Fruit fly (Drosophila melanogaster): Measurements from ENCODE around the gene Dbct.

The Dbct gene

DNA sequence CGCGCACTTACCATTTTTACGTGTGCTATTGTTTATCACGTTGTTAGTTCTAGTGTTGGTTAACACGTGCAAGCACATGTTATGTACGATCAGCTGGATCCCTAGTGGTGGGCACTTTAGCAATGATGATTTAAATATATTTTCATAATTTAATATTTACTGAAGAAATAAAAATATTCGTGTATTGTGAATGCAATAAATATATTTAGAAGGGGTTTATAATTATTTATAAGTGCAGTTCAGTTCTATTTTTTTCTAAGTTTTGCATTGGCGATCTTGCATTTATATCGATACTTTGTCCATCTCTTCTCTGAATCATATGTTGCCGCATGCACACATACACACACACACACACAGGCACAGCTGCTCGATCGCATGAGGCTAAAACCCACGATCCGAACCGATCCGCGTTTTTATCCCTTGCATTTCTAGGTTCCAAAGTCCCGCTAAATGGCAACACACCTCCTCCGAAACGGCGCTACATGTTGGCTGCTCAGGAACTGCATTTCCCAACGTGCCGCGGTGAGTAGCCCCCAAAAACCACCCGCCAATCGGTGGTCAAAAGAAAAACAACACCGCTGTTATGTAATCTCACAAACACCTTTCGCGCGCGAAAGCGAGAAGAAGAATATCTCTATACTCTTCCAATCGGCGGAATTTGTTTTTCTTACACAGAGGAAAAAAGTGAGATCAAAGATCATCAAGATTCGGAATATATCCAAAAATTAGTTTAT lies at the start of gene Dbct, which contains the start of gene CG15027 (continued):
- TF ChIP-seq CG15011 (GFP tag; optimal IDR thresholded peaks at IDR 0.05) (peak; percentile 41), bcd (GFP tag; optimal IDR thresholded peaks at IDR 0.05) (peak; percentile 32), bbx (GFP tag; IDR thresholded peaks at IDR 0.05; ENCODE audit: partially characterized antibody) (no peak), eve (GFP tag; optimal IDR thresholded peaks at IDR 0.05) (peak in 1 of 2 experiments; percentile 82), CG17186 (GFP tag; optimal IDR thresholded peaks at IDR 0.05) (no peak), cad (GFP tag; optimal IDR thresholded peaks at IDR 0.05) (no peak), mld (GFP tag; IDR thresholded peaks at IDR 0.05; ENCODE audit: partially characterized antibody) (0 out of 3 replicates have a peak, but pooled peaks have one; percentile 49), ara (GFP tag; IDR thresholded peaks at IDR 0.05) (peak; percentile 56; the same call in 1 of the 2 replicates), CG10209 (GFP tag; optimal IDR thresholded peaks at IDR 0.05) (peak; percentile 50), Kr (GFP tag; optimal IDR thresholded peaks at IDR 0.05) (no peak), exex (tag; optimal IDR thresholded peaks at IDR 0.05) (peak; percentile 42), CG7963 (GFP tag; IDR thresholded peaks at IDR 0.05; ENCODE audit: partially characterized antibody) (no peak), H15 (GFP tag; IDR thresholded peaks at IDR 0.05) (0 out of 3 replicates have a peak, but pooled peaks have one; percentile 43), CG43689 (GFP tag; IDR thresholded peaks at IDR 0.05) (no peak), CG11247 (GFP tag; IDR thresholded peaks at IDR 0.05) (peak; percentile 26; the same call in 1 of the 2 replicates), hb (GFP tag; IDR thresholded peaks at IDR 0.05; ENCODE audit: partially characterized antibody) (0 out of 3 replicates have a peak, but pooled peaks have one; percentile 63), yki (optimal IDR thresholded peaks at IDR 0.05) (no peak), shn (GFP tag; optimal IDR thresholded peaks at IDR 0.05) (no peak), Pdp1 (GFP tag; optimal IDR thresholded peaks at IDR 0.05) (peak; percentile 32 to 99), scrt (GFP tag; optimal IDR thresholded peaks at IDR 0.05) (peak; percentile 5), CG7556 (GFP tag; optimal IDR thresholded peaks at IDR 0.05) (peak; percentile 43), fru (optimal IDR thresholded peaks at IDR 0.05) (no peak), CG3838 (GFP tag; optimal IDR thresholded peaks at IDR 0.05) (no peak), CG14441 (GFP tag; IDR thresholded peaks at IDR 0.05) (peak; percentile 67), CG12744 (GFP tag; optimal IDR thresholded peaks at IDR 0.05) (no peak), insv (GFP tag; optimal IDR thresholded peaks at IDR 0.05) (peak in 1 of 2 experiments; percentile 30), h (optimal IDR thresholded peaks at IDR 0.05) (no peak), CG2120 (GFP tag; optimal IDR thresholded peaks at IDR 0.05) (peak; percentile 59), trem (tag; optimal IDR thresholded peaks at IDR 0.05) (peak; percentile 76), MESR4 (GFP tag; optimal IDR thresholded peaks at IDR 0.05) (peak; percentile 74), cas (GFP tag; IDR thresholded peaks at IDR 0.05) (no peak), CG12071 (GFP tag; optimal IDR thresholded peaks at IDR 0.05) (no peak), CG16863 (GFP tag; optimal IDR thresholded peaks at IDR 0.05) (no peak), PHDP (tag; optimal IDR thresholded peaks at IDR 0.05) (peak; percentile 60), Eip74EF (GFP tag; optimal IDR thresholded peaks at IDR 0.05) (no peak), ind (GFP tag; optimal IDR thresholded peaks at IDR 0.05) (peak; percentile 73), H2.0 (GFP tag; IDR thresholded peaks at IDR 0.05) (peak; percentile 32; the same call in 1 of the 2 replicates), CG17568 (GFP tag; optimal IDR thresholded peaks at IDR 0.05) (no peak), D19A (tag; optimal IDR thresholded peaks at IDR 0.05) (peak; percentile 50), ap (GFP tag; IDR thresholded peaks at IDR 0.05) (0 out of 2 replicates have a peak, but pooled peaks have one; percentile 29), Sox102F (GFP tag; optimal IDR thresholded peaks at IDR 0.05) (peak; percentile 65), ewg (GFP tag; optimal IDR thresholded peaks at IDR 0.05) (peak; percentile 19), CG2116 (GFP tag; optimal IDR thresholded peaks at IDR 0.05) (peak; percentile 67), CG15269 (tag; optimal IDR thresholded peaks at IDR 0.05) (peak; percentile 65), trh (GFP tag; optimal IDR thresholded peaks at IDR 0.05) (no peak), tll (GFP tag; optimal IDR thresholded peaks at IDR 0.05) (no peak), CG30020 (tag; optimal IDR thresholded peaks at IDR 0.05) (peak; percentile 37), unpg (GFP tag; optimal IDR thresholded peaks at IDR 0.05) (peak; percentile 73), ken (GFP tag; IDR thresholded peaks at IDR 0.05) (peak; percentile 56; the same call in 1 of the 3 replicates)

Measured in whole organism, embryonic.